Worm (Caenorhabditis elegans): ENCODE results near the gene npax-1.

ce11 chrII:7345858-7346257, 14.7 kb upstream of the npax-1 start:
- no peak for TF ChIP-seq hnd-1 (tag; optimal IDR thresholded peaks at IDR 0.05)
- no peak for TF ChIP-seq flt-1 (GFP tag; IDR thresholded peaks at IDR 0.05)
- TF ChIP-seq ama-1 (optimal IDR thresholded peaks at IDR 0.05): no peak
- no peak for TF ChIP-seq scrt-1 (GFP tag; IDR thresholded peaks at IDR 0.05)
- no peak for TF ChIP-seq B0310.2 (tag; optimal IDR thresholded peaks at IDR 0.05)
- no peak for TF ChIP-seq hmg-4 (GFP tag; optimal IDR thresholded peaks at IDR 0.05)
- TF ChIP-seq tbx-37 (GFP tag; conservative IDR thresholded peaks at IDR 0.05): no peak
- no peak for TF ChIP-seq pes-1 (GFP tag; IDR thresholded peaks at IDR 0.05)
- no peak for TF ChIP-seq ceh-13 (GFP tag; optimal IDR thresholded peaks at IDR 0.05)
